Worm (Caenorhabditis elegans) whole organism, L1 larva: Measurements from ENCODE around the gene B0361.9.

Experiments
- aly-2 ChIP-seq: fragments of 150-350 bp; optimal IDR thresholded peaks from 2 replicates; lab custom pipeline; 2014; ENCODE audit warnings: missing biosample characterization, missing genetic modification characterization
- ces-1 ChIP-seq: fragments of 150-350 bp; optimal IDR thresholded peaks from 2 replicates; lab custom pipeline; 2014; ENCODE audit warnings: missing biosample characterization, missing genetic modification reagents, missing genetic modification characterization
- jun-1 ChIP-seq: fragments of 150-350 bp; optimal IDR thresholded peaks from 2 replicates; lab custom pipeline; 2014; ENCODE audit warnings: missing biosample characterization, missing genetic modification reagents, missing genetic modification characterization
- lin-39 ChIP-seq: fragments of 150-350 bp; optimal IDR thresholded peaks from 2 replicates; lab custom pipeline; 2014; ENCODE audit warnings: missing biosample characterization, missing genetic modification reagents, missing genetic modification characterization
- nhr-12 ChIP-seq: sonication (generic microtip); optimal IDR thresholded peaks from 2 replicates; lab custom pipeline; 2017; ENCODE audit warnings: missing biosample characterization, missing genetic modification characterization
- nhr-237 ChIP-seq: fragments of 150-350 bp; optimal IDR thresholded peaks from 2 replicates; lab custom pipeline; 2014; ENCODE audit warnings: missing biosample characterization, missing genetic modification characterization
- pqm-1 ChIP-seq: sonication (generic microtip); optimal IDR thresholded peaks from 3 replicates; lab custom pipeline; 2017; ENCODE audit warnings: missing biosample characterization, missing genetic modification characterization

DNA sequence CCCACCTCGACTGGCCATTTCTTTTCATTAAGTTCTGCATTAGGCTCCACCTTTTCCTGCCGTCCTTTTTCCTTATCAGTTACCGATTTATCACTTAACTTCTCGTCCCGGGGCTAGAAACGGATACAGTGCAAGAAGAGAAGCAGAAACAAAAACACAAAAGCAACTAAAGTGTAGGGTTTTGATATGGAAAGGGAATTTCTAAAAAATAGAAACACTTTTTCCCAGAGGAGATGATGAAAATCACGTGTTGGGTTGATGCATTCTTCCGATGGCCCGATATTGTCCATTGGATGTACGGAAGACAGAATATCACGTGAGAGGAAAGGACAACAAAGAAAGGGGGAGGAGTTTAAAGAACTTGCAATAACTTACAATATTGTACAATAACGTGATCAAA lies 26.6 kb downstream of the B0361.9 start:
- TF ChIP-seq nhr-12 (no peak), nhr-237 (tag; lab: Kevin White, UChicago) (no peak), aly-2 (tag; lab: Kevin White, UChicago) (no peak), lin-39 (tag; lab: Kevin White, UChicago) (no peak), jun-1 (tag; lab: Kevin White, UChicago) (no peak), ces-1 (GFP tag; lab: Kevin White, UChicago) (no peak), pqm-1 (tag; lab: Kevin White, UChicago) (no peak)
